Worm (Caenorhabditis elegans) whole organism, L1 larva: ENCODE measurements around the gene F25B5.5.

Source experiments
- aly-2 ChIP-seq: fragments of 150-350 bp; optimal IDR thresholded peaks from 2 replicates; lab custom pipeline; 2014; ENCODE audit warnings: missing biosample characterization, missing genetic modification characterization
- grh-1 ChIP-seq: fragments of 200-800 bp; sonication (Bioruptor generic); IDR thresholded peaks from 2 replicates; pipeline ENCODE4 v1.3.6; 2022; ENCODE audit warnings: missing genetic modification reagents, missing genetic modification characterization, missing compliant biosample characterization
- hlh-4 ChIP-seq: sonication (generic microtip); optimal IDR thresholded peaks from 2 replicates; lab custom pipeline; 2016; ENCODE audit warnings: mild to moderate bottlenecking, missing genetic modification characterization, missing compliant biosample characterization
- lin-39 ChIP-seq: fragments of 150-350 bp; optimal IDR thresholded peaks from 2 replicates; lab custom pipeline; 2014; ENCODE audit warnings: missing biosample characterization, missing genetic modification reagents, missing genetic modification characterization
- mab-9 ChIP-seq: fragments of 200-800 bp; sonication (Bioruptor generic); IDR thresholded peaks from 2 replicates; pipeline ENCODE4 v1.3.6; 2022; ENCODE audit warnings: missing genetic modification reagents, missing genetic modification characterization, missing compliant biosample characterization
- mdl-1 ChIP-seq, 2 experiments: fragments of 150-350 bp; optimal IDR thresholded peaks; 2 replicates each; lab custom pipeline; 2014 to 2017; ENCODE audit warnings: missing biosample characterization in 2 of 2, missing genetic modification characterization in 2 of 2, inconsistent platforms in 1 of 2
- mep-1 ChIP-seq: fragments of 150-350 bp; optimal IDR thresholded peaks from 2 replicates; lab custom pipeline; 2014; ENCODE audit warnings: missing biosample characterization, missing genetic modification characterization
- nhr-11 ChIP-seq: fragments of 150-350 bp; optimal IDR thresholded peaks from 2 replicates; lab custom pipeline; 2014; ENCODE audit warnings: missing biosample characterization, missing genetic modification characterization
- nhr-237 ChIP-seq: fragments of 150-350 bp; optimal IDR thresholded peaks from 2 replicates; lab custom pipeline; 2014; ENCODE audit warnings: missing biosample characterization, missing genetic modification characterization
- nhr-90 ChIP-seq: sonication (generic microtip); optimal IDR thresholded peaks from 2 replicates; lab custom pipeline; 2016; ENCODE audit warnings: mild to moderate bottlenecking, missing genetic modification characterization, missing compliant biosample characterization; ENCODE audit not compliant: poor library complexity
- pqm-1 ChIP-seq: sonication (generic microtip); optimal IDR thresholded peaks from 3 replicates; lab custom pipeline; 2017; ENCODE audit warnings: missing biosample characterization, missing genetic modification characterization
- rnt-1 ChIP-seq: sonication (generic microtip); optimal IDR thresholded peaks from 2 replicates; lab custom pipeline; 2016; ENCODE audit warnings: mild to moderate bottlenecking, missing genetic modification characterization, moderate library complexity, missing compliant biosample characterization
- skn-1 ChIP-seq: fragments of 150-350 bp; optimal IDR thresholded peaks from 2 replicates; lab custom pipeline; 2014; ENCODE audit warnings: missing biosample characterization, missing genetic modification characterization
- snpc-4 ChIP-seq: fragments of 150-350 bp; optimal IDR thresholded peaks from 2 replicates; lab custom pipeline; 2014; ENCODE audit warnings: missing biosample characterization, missing genetic modification characterization

DNA sequence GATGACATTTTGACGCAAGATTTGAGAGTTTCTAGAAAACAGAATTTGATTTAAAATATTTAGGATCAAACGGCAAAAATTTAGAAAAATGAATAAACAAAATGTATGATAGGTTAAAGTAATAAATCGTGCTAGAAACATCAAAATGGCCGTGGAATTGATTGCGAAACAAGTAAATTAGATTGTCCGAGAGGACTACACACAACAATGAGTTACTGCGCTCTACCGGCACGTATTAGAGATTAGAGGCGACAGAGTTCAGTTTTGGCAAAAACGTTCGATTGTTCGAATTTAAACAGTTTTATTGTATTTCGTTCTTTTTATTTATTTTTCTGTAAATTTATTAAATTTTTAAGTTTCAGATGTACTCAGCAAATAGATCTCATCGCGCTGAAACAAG lies 20.2 kb downstream of the F25B5.5 start, which contains the start of the genes dnc-2 and bcl-7:
- TF ChIP-seq aly-2 (tag; lab: Kevin White, UChicago) (no peak), mep-1 (tag; lab: Kevin White, UChicago) (peak; percentile 59), mab-9 (no peak), lin-39 (no peak), nhr-237 (tag; lab: Kevin White, UChicago) (no peak), nhr-11 (tag; lab: Kevin White, UChicago) (no peak), nhr-90 (peak; percentile 31), rnt-1 (tag; lab: Kevin White, UChicago) (peak; percentile 66), hlh-4 (no peak), pqm-1 (tag; lab: Kevin White, UChicago) (no peak), skn-1 (tag; lab: Kevin White, UChicago) (peak; percentile 62), mdl-1 (tag; optimal IDR thresholded peaks at IDR 0.05; lab: Kevin White, UChicago) (peak in 1 of 2 experiments; percentile 21), grh-1 (GFP tag; lab: Robert Waterston, UW) (no peak), snpc-4 (no peak)
